Worm (Caenorhabditis elegans) whole organism, early embryonic: Measurements from ENCODE around the gene F45G2.7.

Source experiments
- B0310.2 ChIP-seq: sonication (generic microtip); optimal IDR thresholded peaks from 2 replicates; lab custom pipeline; 2016; ENCODE audit warnings: mild to moderate bottlenecking, missing genetic modification characterization, missing compliant biosample characterization
- F13C5.2 ChIP-seq: sonication (generic microtip); optimal IDR thresholded peaks from 2 replicates; lab custom pipeline; 2017; ENCODE audit warnings: mild to moderate bottlenecking, missing genetic modification characterization, inconsistent platforms, missing compliant biosample characterization
- aly-1 ChIP-seq: sonication (generic microtip); optimal IDR thresholded peaks from 2 replicates; lab custom pipeline; 2016; ENCODE audit warnings: missing genetic modification characterization, missing compliant biosample characterization
- ama-1 ChIP-seq: fragments of 150-350 bp; optimal IDR thresholded peaks from 2 replicates; lab custom pipeline; 2014
- ceh-13 ChIP-seq: fragments of 200-800 bp; sonication (Bioruptor generic); optimal IDR thresholded peaks from 2 replicates; lab custom pipeline; 2018; ENCODE audit warnings: mild to moderate bottlenecking, missing genetic modification characterization, missing compliant biosample characterization
- ceh-36 ChIP-seq: sonication (generic microtip); optimal IDR thresholded peaks from 2 replicates; lab custom pipeline; 2016; ENCODE audit warnings: missing genetic modification characterization, inconsistent platforms, missing compliant biosample characterization
- ets-7 ChIP-seq: sonication (generic microtip); optimal IDR thresholded peaks from 2 replicates; lab custom pipeline; 2016; ENCODE audit warnings: missing genotype, missing genetic modification characterization, missing compliant biosample characterization
- flt-1 ChIP-seq: fragments of 200-800 bp; sonication (Bioruptor generic); IDR thresholded peaks from 2 replicates; pipeline ENCODE4 v1.3.6; 2022; ENCODE audit warnings: missing genetic modification characterization, missing compliant biosample characterization
- hmbx-1 ChIP-seq: sonication (generic microtip); optimal IDR thresholded peaks from 2 replicates; lab custom pipeline; 2016; ENCODE audit warnings: mild to moderate bottlenecking, missing genetic modification characterization, missing compliant biosample characterization
- hmg-4 ChIP-seq: fragments of 200-800 bp; sonication (Bioruptor generic); optimal IDR thresholded peaks from 2 replicates; lab custom pipeline; 2018; ENCODE audit warnings: mild to moderate bottlenecking, missing genetic modification characterization, missing compliant biosample characterization
- hnd-1 ChIP-seq: sonication (generic microtip); optimal IDR thresholded peaks from 2 replicates; lab custom pipeline; 2016; ENCODE audit warnings: missing genetic modification characterization, missing compliant biosample characterization
- pes-1 ChIP-seq: fragments of 200-800 bp; sonication (Bioruptor generic); IDR thresholded peaks from 2 replicates; pipeline ENCODE4 v1.3.6; 2022; ENCODE audit warnings: missing genetic modification reagents, missing genetic modification characterization, missing compliant biosample characterization
- scrt-1 ChIP-seq: fragments of 200-800 bp; sonication (Bioruptor generic); IDR thresholded peaks from 2 replicates; pipeline ENCODE4 v1.3.6; 2022; ENCODE audit warnings: missing genetic modification characterization, missing compliant biosample characterization
- sea-1 ChIP-seq: fragments of 200-800 bp; sonication (Bioruptor generic); conservative IDR thresholded peaks from 2 replicates; pipeline ENCODE4 v1.3.6; 2022; ENCODE audit warnings: missing genetic modification characterization, missing compliant biosample characterization
- tbx-11 ChIP-seq: fragments of 200-800 bp; sonication (Bioruptor generic); IDR thresholded peaks from 2 replicates; pipeline ENCODE4 v1.3.6; 2022; ENCODE audit warnings: missing genetic modification characterization, missing compliant biosample characterization
- tbx-37 ChIP-seq: fragments of 200-800 bp; sonication (Bioruptor generic); conservative IDR thresholded peaks from 2 replicates; pipeline ENCODE4 v1.3.6; 2022; ENCODE audit warnings: missing genetic modification reagents, missing genetic modification characterization, missing compliant biosample characterization
- tra-4 ChIP-seq: sonication (generic microtip); optimal IDR thresholded peaks from 2 replicates; lab custom pipeline; 2017; ENCODE audit warnings: missing genetic modification characterization, missing compliant biosample characterization

The F45G2.7 gene

ce11 chrIII:13434404-13434803 lies at the start of gene F45G2.7:
TSS of gene F45G2.7 (minus strand) at chrIII:13434504.
- TF ChIP-seq ama-1 (lab: Kevin White, UChicago), result no peak

DNA sequence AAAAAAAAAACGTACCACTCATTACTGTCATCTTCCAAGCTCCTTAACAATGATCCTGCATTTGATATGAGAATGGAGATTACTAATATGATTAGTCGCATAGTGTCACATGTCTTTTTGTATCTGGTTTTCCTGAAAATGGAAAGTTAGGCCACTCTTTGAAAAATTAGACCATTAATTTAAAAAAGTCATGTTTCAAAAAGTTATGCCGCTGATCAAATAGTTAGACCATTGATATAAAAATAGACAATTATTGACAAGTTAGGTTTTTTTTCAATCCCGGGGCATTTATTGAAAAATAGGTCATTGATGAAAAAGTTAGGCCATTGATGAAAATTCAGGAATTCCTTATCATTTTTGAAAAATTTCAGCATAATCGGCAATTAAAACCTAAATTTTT lies 49.7 kb upstream of the F45G2.7 start, which contains the start of gene acc-4:
Gene acc-4 (minus strand): TSS at position 101 of the 400 bp plus-strand sequence.
- no peak for TF ChIP-seq pes-1
- no peak for TF ChIP-seq F13C5.2
- no peak for TF ChIP-seq ceh-36 (tag; lab: Kevin White, UChicago)
- TF ChIP-seq tbx-11 (GFP tag; lab: Robert Waterston, UW), result no peak
- TF ChIP-seq hmbx-1 (tag; lab: Kevin White, UChicago), result no peak
- TF ChIP-seq scrt-1 (GFP tag; lab: Robert Waterston, UW), result no peak
- TF ChIP-seq B0310.2 (tag; lab: Kevin White, UChicago), result no peak
- TF ChIP-seq hnd-1 (tag; lab: Kevin White, UChicago), result no peak
- no peak for TF ChIP-seq ama-1 (lab: Kevin White, UChicago)
- TF ChIP-seq ceh-13 (GFP tag; lab: Kevin White, UChicago), result no peak
- no peak for TF ChIP-seq tra-4 (tag; lab: Kevin White, UChicago)
- TF ChIP-seq sea-1 (GFP tag; lab: Robert Waterston, UW), result no peak
- no peak for TF ChIP-seq tbx-37 (GFP tag; lab: Robert Waterston, UW)
- no peak for TF ChIP-seq hmg-4 (GFP tag; lab: Kevin White, UChicago)
- no peak for TF ChIP-seq flt-1 (GFP tag; lab: Robert Waterston, UW)

- no peak for TF ChIP-seq tbx-37 (GFP tag; lab: Robert Waterston, UW)
- TF ChIP-seq F13C5.2, result no peak
- no peak for TF ChIP-seq hnd-1 (tag; lab: Kevin White, UChicago)
- no peak for TF ChIP-seq scrt-1 (GFP tag; lab: Robert Waterston, UW)
These were observed 42.4 kb upstream of the F45G2.7 start, which contains the start of gene T27E9.6 for ce11 chrIII:13476682-13477081. TSS of gene T27E9.6 (minus strand) at chrIII:13476782.

- TF ChIP-seq tbx-37 (GFP tag; lab: Robert Waterston, UW) (peak; percentile 21; the same call in 1 of the 2 replicates), hnd-1 (tag; lab: Kevin White, UChicago) (no peak), ets-7 (tag; lab: Kevin White, UChicago) (no peak), hmg-4 (GFP tag; lab: Kevin White, UChicago) (no peak), F13C5.2 (no peak)
These were observed 40.2 kb upstream of the F45G2.7 start for ce11 chrIII:13474482-13474881.

DNA sequence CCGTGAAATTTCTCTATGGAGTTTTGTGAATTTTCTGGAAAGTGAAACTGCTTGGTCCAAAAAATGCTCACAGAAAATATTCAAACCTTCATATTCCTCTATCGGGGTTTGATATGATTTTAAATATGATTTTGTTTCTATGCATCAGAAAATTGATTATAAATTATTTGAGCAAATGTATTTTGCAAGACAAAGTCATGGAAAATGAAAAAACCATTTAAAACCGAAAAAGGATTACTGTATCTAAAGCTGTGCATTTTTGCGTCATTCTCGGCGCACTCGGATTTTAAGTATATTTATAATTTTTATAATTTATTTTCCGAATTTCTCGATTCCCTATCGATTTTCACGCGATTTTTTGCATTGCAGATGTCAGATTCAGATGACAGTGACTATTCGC lies 37.2 kb upstream of the F45G2.7 start, which contains the start of gene pssy-2:
Gene pssy-2 (plus strand): TSS at position 301 of the 400 bp plus-strand sequence.
- TF ChIP-seq hmg-4 (GFP tag; lab: Kevin White, UChicago), result no peak

- TF ChIP-seq ama-1 (lab: Kevin White, UChicago) (no peak), scrt-1 (GFP tag; lab: Robert Waterston, UW) (no peak), tra-4 (tag; lab: Kevin White, UChicago) (no peak), ceh-36 (tag; lab: Kevin White, UChicago) (no peak), sea-1 (GFP tag; lab: Robert Waterston, UW) (no peak), hnd-1 (tag; lab: Kevin White, UChicago) (no peak), pes-1 (no peak), aly-1 (no peak), tbx-37 (GFP tag; lab: Robert Waterston, UW) (no peak), F13C5.2 (no peak)
These were observed 31.8 kb upstream of the F45G2.7 start, which contains the start of gene cdk-5 for ce11 chrIII:13465918-13466592. TSS of gene cdk-5 (minus strand) at chrIII:13466342.

DNA sequence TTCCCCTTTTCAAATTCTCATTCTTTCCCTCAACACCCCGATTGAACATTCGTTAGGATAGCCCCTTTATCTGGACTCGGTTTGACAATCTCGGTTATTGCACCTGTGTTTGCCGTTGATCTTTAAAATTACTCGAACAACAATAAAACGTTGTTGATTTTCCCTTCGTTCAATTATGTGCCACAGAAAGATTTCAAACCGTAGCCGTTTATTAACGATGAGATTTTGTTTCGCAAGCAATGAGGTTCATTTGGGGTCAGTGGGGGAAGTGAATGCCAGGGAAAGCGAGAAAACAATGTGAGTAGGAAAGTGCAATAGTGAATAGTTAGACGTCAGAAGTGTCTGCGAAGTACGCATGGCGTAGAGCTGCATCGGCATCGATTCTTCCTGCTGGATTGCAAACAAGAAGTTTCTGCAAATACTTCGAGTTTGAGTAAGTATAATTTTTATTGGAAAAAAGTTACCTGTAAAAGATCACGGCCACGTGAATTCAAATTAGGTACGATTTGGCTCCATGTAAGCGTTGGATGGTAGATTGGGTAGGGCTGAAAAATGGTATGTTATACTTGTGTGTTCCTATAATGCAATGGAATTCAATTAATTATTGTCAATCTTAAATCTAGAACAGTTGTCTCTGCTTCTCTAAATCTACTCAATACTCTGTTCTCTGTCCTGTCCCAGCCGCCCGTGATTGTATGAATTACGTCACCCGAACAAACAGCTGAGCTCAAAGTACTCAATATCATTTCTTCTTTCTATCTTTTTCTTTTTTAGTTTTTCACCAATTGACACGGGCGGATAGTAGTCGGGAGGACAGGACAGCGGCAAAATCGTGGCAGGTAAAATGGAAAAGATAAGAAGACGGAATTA lies 30.4 kb upstream of the F45G2.7 start, which contains the start of gene kel-3:
Gene kel-3 (plus strand): TSS at position 328 of the 870 bp plus-strand sequence.
- peak; percentile 62 for TF ChIP-seq ama-1 (lab: Kevin White, UChicago)
- no peak for TF ChIP-seq ets-7 (tag; lab: Kevin White, UChicago)
- TF ChIP-seq pes-1, result no peak
- no peak for TF ChIP-seq ceh-13 (GFP tag; lab: Kevin White, UChicago)
- TF ChIP-seq hmbx-1 (tag; lab: Kevin White, UChicago), result no peak
